Worm (Caenorhabditis elegans): ENCODE results near the gene ugt-57.

Gene ugt-57

DNA sequence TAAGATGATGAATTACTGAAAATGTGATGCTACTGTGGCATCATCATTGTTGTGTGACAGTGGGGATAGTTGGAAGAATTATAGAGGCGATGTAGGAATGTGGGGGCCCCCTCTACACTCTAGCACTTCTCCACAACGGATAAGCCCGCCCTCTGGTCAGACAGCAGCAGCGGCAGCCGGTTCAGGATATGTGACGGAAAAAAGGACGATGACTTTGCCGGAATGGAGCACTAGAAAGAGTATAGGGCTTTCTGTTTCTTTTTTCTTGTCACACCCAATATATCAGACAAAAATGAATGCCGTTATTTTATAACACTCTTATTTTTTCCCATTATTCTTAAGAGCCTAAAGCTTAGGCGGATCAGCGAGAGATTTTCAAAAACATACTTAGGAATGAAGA is 13.9 kb downstream of the ugt-57 start, which contains the start of gene tyra-2:
TSS of gene tyra-2 (minus strand) at position 101 of the 400 bp plus-strand sequence.
- TF ChIP-seq lin-15B (tag; optimal IDR thresholded peaks at IDR 0.05) (no peak), mdl-1 (tag; optimal IDR thresholded peaks at IDR 0.05) (no peak), ama-1 (optimal IDR thresholded peaks at IDR 0.05) (no peak), lin-39 (tag; optimal IDR thresholded peaks at IDR 0.05) (no peak), nfya-1 (tag; optimal IDR thresholded peaks at IDR 0.05; ENCODE audit: insufficient read depth) (no peak), nhr-25 (tag; optimal IDR thresholded peaks at IDR 0.05) (no peak), ceh-9 (tag; optimal IDR thresholded peaks at IDR 0.05) (no peak), unc-62 (GFP tag; optimal IDR thresholded peaks at IDR 0.05) (no peak), zag-1 (tag; optimal IDR thresholded peaks at IDR 0.05) (no peak), ceh-28 (tag; optimal IDR thresholded peaks at IDR 0.05) (no peak), pqm-1 (tag; optimal IDR thresholded peaks at IDR 0.05) (no peak), hmg-11 (tag; optimal IDR thresholded peaks at IDR 0.05) (no peak), snpc-4 (tag; optimal IDR thresholded peaks at IDR 0.05) (no peak)

- peak; percentile 6 for TF ChIP-seq snpc-4 (tag; optimal IDR thresholded peaks at IDR 0.05)
- TF ChIP-seq nhr-77 (tag; optimal IDR thresholded peaks at IDR 0.05): no peak
- TF ChIP-seq elt-3 (tag; optimal IDR thresholded peaks at IDR 0.05): no peak
- TF ChIP-seq unc-39 (tag; optimal IDR thresholded peaks at IDR 0.05): no peak
- no peak for TF ChIP-seq ztf-4 (tag; optimal IDR thresholded peaks at IDR 0.05)
- TF ChIP-seq nhr-76 (tag; optimal IDR thresholded peaks at IDR 0.05): no peak
These were observed 14.4 kb downstream of the ugt-57 start for ce11 chrX:7005919-7006318.

ce11 chrX:7019733-7020132 is 28.2 kb downstream of the ugt-57 start, which contains the start of gene cah-5:
Gene cah-5 (plus strand): TSS chrX:7020033.
- TF ChIP-seq pqm-1 (tag; optimal IDR thresholded peaks at IDR 0.05): no peak
- TF ChIP-seq sea-2 (GFP tag; optimal IDR thresholded peaks at IDR 0.05): no peak
- TF ChIP-seq R02D3.7 (tag; optimal IDR thresholded peaks at IDR 0.05): no peak

DNA sequence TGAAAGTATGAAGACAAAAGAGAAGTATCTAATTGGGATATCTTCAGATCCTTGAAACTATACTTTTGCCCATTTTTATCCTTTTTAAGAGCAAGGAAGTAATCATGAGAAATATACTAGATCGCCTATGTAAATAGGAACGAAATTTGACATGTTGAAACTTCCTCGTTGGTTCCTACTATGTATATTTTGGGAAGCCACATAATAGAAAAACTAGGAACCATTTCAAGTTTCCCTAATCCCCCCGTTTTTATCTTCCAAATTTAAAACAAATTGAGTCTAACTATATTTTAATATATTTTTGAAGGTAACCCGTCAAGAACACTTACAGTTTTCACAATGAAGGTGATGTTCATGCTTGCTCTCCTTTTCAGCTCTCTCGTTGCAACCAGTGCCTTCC is 37.3 kb downstream of the ugt-57 start, which contains the start of gene flp-26:
TSS of gene flp-26 (plus strand) at position 301 of the 400 bp plus-strand sequence.
- TF ChIP-seq nhr-12 (tag; optimal IDR thresholded peaks at IDR 0.05): no peak
- TF ChIP-seq fkh-2 (tag; optimal IDR thresholded peaks at IDR 0.05): no peak
- no peak for TF ChIP-seq nhr-237 (tag; optimal IDR thresholded peaks at IDR 0.05)

DNA sequence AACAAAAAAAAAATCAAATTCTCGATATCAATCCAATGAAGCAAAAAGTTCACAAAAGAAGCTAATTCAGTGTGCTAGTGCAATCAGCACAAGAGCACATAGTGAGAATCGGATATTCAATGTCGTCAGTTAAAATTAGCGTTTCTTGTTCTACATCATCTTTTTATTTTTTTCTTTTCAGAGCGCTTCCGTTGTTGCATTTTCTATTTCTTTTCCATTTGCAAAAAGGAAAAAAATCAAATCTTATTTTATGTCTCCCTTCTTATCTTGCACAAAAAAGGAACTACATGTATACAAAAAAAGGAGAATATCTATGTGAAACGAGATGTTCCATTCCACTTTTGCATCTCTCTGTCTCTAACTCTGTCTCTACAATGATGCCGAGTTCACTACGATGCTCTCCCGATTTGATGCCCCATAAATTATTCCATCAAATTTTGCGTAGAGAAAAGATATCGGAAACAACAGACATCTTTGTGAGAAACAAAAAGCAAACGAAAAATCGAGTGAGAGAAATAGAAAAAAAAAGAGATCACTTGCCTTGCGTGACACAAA is 42.3 kb downstream of the ugt-57 start:
- TF ChIP-seq lin-39 (tag; optimal IDR thresholded peaks at IDR 0.05) (peak; percentile 20), nhr-12 (tag; optimal IDR thresholded peaks at IDR 0.05) (no peak), eor-1 (tag; optimal IDR thresholded peaks at IDR 0.05) (no peak), egl-5 (tag; optimal IDR thresholded peaks at IDR 0.05) (peak; percentile 10), fkh-10 (GFP tag; optimal IDR thresholded peaks at IDR 0.05) (peak; percentile 9), tbx-2 (tag; optimal IDR thresholded peaks at IDR 0.05) (no peak), nfya-1 (tag; optimal IDR thresholded peaks at IDR 0.05; ENCODE audit: insufficient read depth) (no peak), unc-62 (GFP tag; optimal IDR thresholded peaks at IDR 0.05) (no peak), jun-1 (tag; optimal IDR thresholded peaks at IDR 0.05) (no peak)

ce11 chrX:7035937-7036336 is 44.4 kb downstream of the ugt-57 start, which contains the start of gene cest-19:
Gene cest-19 (minus strand): TSS chrX:7036037.
- TF ChIP-seq egl-5 (tag; optimal IDR thresholded peaks at IDR 0.05): no peak
- TF ChIP-seq nhr-23 (tag; optimal IDR thresholded peaks at IDR 0.05): no peak
- no peak for TF ChIP-seq lin-39 (tag; optimal IDR thresholded peaks at IDR 0.05)
- no peak for TF ChIP-seq nfya-1 (tag; optimal IDR thresholded peaks at IDR 0.05; ENCODE audit: insufficient read depth)
- TF ChIP-seq nhr-12 (tag; optimal IDR thresholded peaks at IDR 0.05): no peak
- no peak for TF ChIP-seq elt-2 (tag; optimal IDR thresholded peaks at IDR 0.05)
- no peak for TF ChIP-seq nhr-237 (tag; optimal IDR thresholded peaks at IDR 0.05)
- no peak for TF ChIP-seq fos-1 (tag; optimal IDR thresholded peaks at IDR 0.05)
- TF ChIP-seq pqm-1 (tag; optimal IDR thresholded peaks at IDR 0.05): no peak
- no peak for TF ChIP-seq egl-27 (tag; optimal IDR thresholded peaks at IDR 0.05)
- TF ChIP-seq mml-1 (tag; optimal IDR thresholded peaks at IDR 0.05): no peak
- TF ChIP-seq tbx-2 (tag; optimal IDR thresholded peaks at IDR 0.05): no peak
- no peak for TF ChIP-seq nhr-28 (tag; optimal IDR thresholded peaks at IDR 0.05)
- TF ChIP-seq elt-3 (tag; optimal IDR thresholded peaks at IDR 0.05): no peak
- TF ChIP-seq sea-2 (GFP tag; optimal IDR thresholded peaks at IDR 0.05): no peak
- no peak for TF ChIP-seq hmg-11 (tag; optimal IDR thresholded peaks at IDR 0.05)

Data from whole organism, L3 larva.